Fruit fly (Drosophila melanogaster) whole organism, embryonic: ENCODE results near the gene cav.

Experiments used
- CG10267 ChIP-seq: fragments of 200-800 bp; sonication (Bioruptor generic); optimal IDR thresholded peaks from 2 replicates; lab custom pipeline; 2018; ENCODE audit warnings: missing biosample characterization, mild to moderate bottlenecking, missing genetic modification characterization, moderate library complexity
- CG12659 ChIP-seq: fragments of 200-800 bp; sonication (Bioruptor generic); optimal IDR thresholded peaks from 3 replicates; lab custom pipeline; 2017; ENCODE audit warnings: mild to moderate bottlenecking, missing biosample characterization, missing genetic modification reagents, missing genetic modification characterization
- CG12769 ChIP-seq: fragments of 200-800 bp; sonication (Bioruptor generic); optimal IDR thresholded peaks from 2 replicates; lab custom pipeline; 2019; ENCODE audit warnings: missing biosample characterization, mild to moderate bottlenecking, missing genetic modification characterization, moderate library complexity
- CG13123 ChIP-seq: fragments of 200-800 bp; sonication (Bioruptor generic); optimal IDR thresholded peaks from 2 replicates; lab custom pipeline; 2016; ENCODE audit warnings: missing biosample characterization, missing genetic modification characterization
- CG15269 ChIP-seq: fragments of 200-800 bp; sonication (Bioruptor generic); optimal IDR thresholded peaks from 2 replicates; lab custom pipeline; 2018; ENCODE audit warnings: missing biosample characterization, mild to moderate bottlenecking, missing genetic modification characterization, moderate library complexity
- CG1529 ChIP-seq: fragments of 200-800 bp; sonication (Bioruptor generic); optimal IDR thresholded peaks from 3 replicates; lab custom pipeline; 2018; ENCODE audit warnings: missing biosample characterization, missing genetic modification characterization
- CG15601 ChIP-seq: fragments of 200-800 bp; sonication (Bioruptor generic); optimal IDR thresholded peaks from 3 replicates; lab custom pipeline; 2019; ENCODE audit warnings: missing biosample characterization, mild to moderate bottlenecking, missing genetic modification characterization, moderate library complexity
- CG1603 ChIP-seq: fragments of 200-800 bp; sonication (Bioruptor generic); optimal IDR thresholded peaks from 2 replicates; lab custom pipeline; 2019; ENCODE audit warnings: missing biosample characterization, mild to moderate bottlenecking, missing genetic modification characterization, moderate library complexity
- CG1792 ChIP-seq: fragments of 200-800 bp; sonication (Bioruptor generic); optimal IDR thresholded peaks from 2 replicates; lab custom pipeline; 2016; ENCODE audit warnings: missing biosample characterization, missing genetic modification characterization
- CG2712 ChIP-seq: fragments of 200-800 bp; optimal IDR thresholded peaks from 3 replicates; lab custom pipeline; 2019; ENCODE audit warnings: missing biosample characterization, mild to moderate bottlenecking, missing genetic modification characterization, moderate library complexity
- CG3407 ChIP-seq: fragments of 200-800 bp; sonication (Bioruptor generic); optimal IDR thresholded peaks from 2 replicates; lab custom pipeline; 2018; ENCODE audit warnings: missing biosample characterization, mild to moderate bottlenecking, missing genetic modification characterization
- CG43689 ChIP-seq: fragments of 200-800 bp; sonication (Bioruptor generic); IDR thresholded peaks from 2 replicates; pipeline ENCODE4 v1.3.6; 2022; ENCODE audit warnings: missing biosample characterization, missing genetic modification characterization
- CG6175 ChIP-seq: fragments of 200-800 bp; sonication (Bioruptor generic); IDR thresholded peaks from 3 replicates; pipeline ENCODE4 v1.3.6; 2022; ENCODE audit warnings: missing biosample characterization, missing genetic modification characterization
- CG6689 ChIP-seq: fragments of 200-800 bp; sonication (Bioruptor generic); IDR thresholded peaks from 2 replicates; pipeline ENCODE4 v1.3.6; 2022; ENCODE audit warnings: missing biosample characterization, missing genetic modification characterization
- CG7556 ChIP-seq: fragments of 200-800 bp; sonication (Bioruptor generic); optimal IDR thresholded peaks from 2 replicates; lab custom pipeline; 2017; ENCODE audit warnings: missing biosample characterization, mild to moderate bottlenecking, missing genetic modification characterization
- CG8924 ChIP-seq: fragments of 200-800 bp; optimal IDR thresholded peaks from 3 replicates; lab custom pipeline; 2019; ENCODE audit warnings: missing biosample characterization, mild to moderate bottlenecking, missing genetic modification characterization, moderate library complexity
- CG9727 ChIP-seq: fragments of 200-800 bp; sonication (Bioruptor generic); optimal IDR thresholded peaks from 3 replicates; lab custom pipeline; 2017; ENCODE audit warnings: missing biosample characterization, mild to moderate bottlenecking, missing genetic modification characterization
- Camta ChIP-seq: fragments of 200-800 bp; sonication (Bioruptor generic); optimal IDR thresholded peaks from 2 replicates; lab custom pipeline; 2016; ENCODE audit warnings: missing biosample characterization, missing genetic modification characterization
- CoRest ChIP-seq: fragments of 200-800 bp; sonication (Bioruptor generic); optimal IDR thresholded peaks from 3 replicates; lab custom pipeline; 2018; ENCODE audit warnings: missing biosample characterization, mild to moderate bottlenecking, missing genetic modification characterization, moderate library complexity
- Deaf1 ChIP-seq: fragments of 200-800 bp; optimal IDR thresholded peaks from 3 replicates; lab custom pipeline; 2019; ENCODE audit warnings: missing biosample characterization, mild to moderate bottlenecking, missing genetic modification characterization, moderate library complexity
- HLH54F ChIP-seq: fragments of 200-800 bp; sonication (Bioruptor generic); optimal IDR thresholded peaks from 3 replicates; lab custom pipeline; 2016; ENCODE audit warnings: missing biosample characterization, missing genetic modification characterization
- Hr51 ChIP-seq, 2 experiments: fragments of 200-800 bp; sonication (Bioruptor generic); optimal IDR thresholded peaks; 2 replicates in 1 of 2; 3 replicates in 1 of 2; lab custom pipeline; 2016 to 2018; ENCODE audit warnings: missing biosample characterization in 2 of 2, missing genetic modification characterization in 2 of 2, mild to moderate bottlenecking in 1 of 2, moderate library complexity in 1 of 2
- Hr78 ChIP-seq, 2 experiments: fragments of 200-800 bp in 1 of 2; fragments of >200 bp in 1 of 2; sonication (Bioruptor generic) in 1 of 2; optimal IDR thresholded peaks; 2 replicates each; lab custom pipeline; 2017 to 2019; ENCODE audit warnings: missing biosample characterization in 2 of 2, missing genetic modification characterization in 2 of 2, mild to moderate bottlenecking in 1 of 2, moderate library complexity in 1 of 2
- Meics ChIP-seq: fragments of 200-800 bp; sonication (Bioruptor generic); optimal IDR thresholded peaks from 2 replicates; lab custom pipeline; 2017; ENCODE audit warnings: missing biosample characterization, mild to moderate bottlenecking, missing genetic modification characterization
- Myb ChIP-seq: fragments of 200-800 bp; sonication (Bioruptor generic); optimal IDR thresholded peaks from 2 replicates; lab custom pipeline; 2016; ENCODE audit warnings: missing biosample characterization, missing genetic modification characterization
- Sox102F ChIP-seq: fragments of 200-800 bp; sonication (Bioruptor generic); optimal IDR thresholded peaks from 2 replicates; lab custom pipeline; 2018; ENCODE audit warnings: missing biosample characterization, mild to moderate bottlenecking, missing genetic modification characterization, moderate library complexity
- YL-1 ChIP-seq: fragments of 200-800 bp; sonication (Bioruptor generic); optimal IDR thresholded peaks from 3 replicates; lab custom pipeline; 2017; ENCODE audit warnings: missing biosample characterization, mild to moderate bottlenecking, missing genetic modification characterization
- ase ChIP-seq: fragments of 200-800 bp; sonication (Bioruptor generic); IDR thresholded peaks from 3 replicates; pipeline ENCODE4 v1.3.6; 2022; ENCODE audit warnings: missing biosample characterization, missing genetic modification characterization
- bigmax ChIP-seq: fragments of 200-800 bp; sonication (Bioruptor generic); optimal IDR thresholded peaks from 2 replicates; lab custom pipeline; 2018; ENCODE audit warnings: missing biosample characterization, mild to moderate bottlenecking, missing genetic modification characterization
- bowl ChIP-seq: fragments of 200-800 bp; sonication (Bioruptor generic); IDR thresholded peaks from 2 replicates; pipeline ENCODE4 v1.3.6; 2022; ENCODE audit warnings: missing biosample characterization, missing genetic modification characterization
- cas ChIP-seq: fragments of 200-800 bp; sonication (Bioruptor generic); IDR thresholded peaks from 2 replicates; pipeline ENCODE4 v1.3.6; 2022; ENCODE audit warnings: missing biosample characterization, missing genetic modification characterization
- chinmo ChIP-seq: fragments of 200-800 bp; sonication (Bioruptor generic); IDR thresholded peaks from 4 replicates; pipeline ENCODE4 v1.3.6; 2022; ENCODE audit warnings: missing biosample characterization, missing genetic modification characterization; ENCODE audit not compliant: partially characterized antibody
- corto ChIP-seq: fragments of 200-800 bp; sonication (Bioruptor generic); optimal IDR thresholded peaks from 2 replicates; lab custom pipeline; 2016; ENCODE audit warnings: missing biosample characterization, mild to moderate bottlenecking, missing genetic modification characterization, moderate library complexity
- crol ChIP-seq: fragments of 200-800 bp; sonication (Bioruptor generic); IDR thresholded peaks from 2 replicates; pipeline ENCODE4 v1.3.6; 2022; ENCODE audit warnings: missing biosample characterization, missing genetic modification characterization
- dmrt99B ChIP-seq: fragments of 200-800 bp; sonication (Bioruptor generic); optimal IDR thresholded peaks from 2 replicates; lab custom pipeline; 2018; ENCODE audit warnings: missing biosample characterization, mild to moderate bottlenecking, missing genetic modification characterization, moderate library complexity
- dysf ChIP-seq: fragments of 200-800 bp; sonication (Bioruptor generic); IDR thresholded peaks from 3 replicates; pipeline ENCODE4 v1.3.6; 2022; ENCODE audit warnings: missing biosample characterization, missing genetic modification characterization
- hth ChIP-seq: fragments of >200 bp; optimal IDR thresholded peaks from 2 replicates; lab custom pipeline; 2017; ENCODE audit warnings: inconsistent platforms
- jing ChIP-seq: fragments of 200-800 bp; sonication (Bioruptor generic); optimal IDR thresholded peaks from 2 replicates; lab custom pipeline; 2018; ENCODE audit warnings: missing biosample characterization, mild to moderate bottlenecking, missing genetic modification characterization
- lilli ChIP-seq: fragments of 200-800 bp; sonication (Bioruptor generic); optimal IDR thresholded peaks from 3 replicates; lab custom pipeline; 2016; ENCODE audit warnings: missing biosample characterization, missing genetic modification characterization
- luna ChIP-seq: fragments of 200-800 bp; sonication (Bioruptor generic); optimal IDR thresholded peaks from 2 replicates; lab custom pipeline; 2016; ENCODE audit warnings: missing biosample characterization, missing genetic modification characterization
- nmo ChIP-seq: fragments of 200-800 bp; sonication (Bioruptor generic); optimal IDR thresholded peaks from 2 replicates; lab custom pipeline; 2018; ENCODE audit warnings: missing biosample characterization, mild to moderate bottlenecking, missing genetic modification characterization, moderate library complexity
- otp ChIP-seq: fragments of 200-800 bp; sonication (Bioruptor generic); IDR thresholded peaks from 3 replicates; pipeline ENCODE4, ENCODE4 v1.3.6; 2022; ENCODE audit warnings: missing biosample characterization, missing genetic modification characterization
- phol ChIP-seq: fragments of 200-800 bp; sonication (Bioruptor generic); optimal IDR thresholded peaks from 3 replicates; lab custom pipeline; 2018; ENCODE audit warnings: missing biosample characterization, mild to moderate bottlenecking, missing genetic modification characterization, moderate library complexity
- shn ChIP-seq: fragments of 200-800 bp; sonication (Bioruptor generic); optimal IDR thresholded peaks from 3 replicates; lab custom pipeline; 2016; ENCODE audit warnings: missing biosample characterization, missing genetic modification characterization
- ssp ChIP-seq: fragments of 200-800 bp; sonication (Bioruptor generic); IDR thresholded peaks from 2 replicates; pipeline ENCODE4 v1.3.6; 2022; ENCODE audit warnings: missing biosample characterization, missing genetic modification characterization
- tgo ChIP-seq: fragments of 200-800 bp; sonication (Bioruptor generic); IDR thresholded peaks from 3 replicates; pipeline ENCODE4 v1.3.6; 2022; ENCODE audit warnings: missing biosample characterization, missing genetic modification characterization
- tup ChIP-seq: fragments of 200-800 bp; sonication (Bioruptor generic); optimal IDR thresholded peaks from 2 replicates; lab custom pipeline; 2016; ENCODE audit warnings: missing biosample characterization, mild to moderate bottlenecking, missing genetic modification characterization, moderate library complexity
- zfh2 ChIP-seq: fragments of 200-800 bp; sonication (Bioruptor generic); optimal IDR thresholded peaks from 2 replicates; lab custom pipeline; 2016; ENCODE audit warnings: missing biosample characterization, missing genetic modification characterization

Gene cav

DNA sequence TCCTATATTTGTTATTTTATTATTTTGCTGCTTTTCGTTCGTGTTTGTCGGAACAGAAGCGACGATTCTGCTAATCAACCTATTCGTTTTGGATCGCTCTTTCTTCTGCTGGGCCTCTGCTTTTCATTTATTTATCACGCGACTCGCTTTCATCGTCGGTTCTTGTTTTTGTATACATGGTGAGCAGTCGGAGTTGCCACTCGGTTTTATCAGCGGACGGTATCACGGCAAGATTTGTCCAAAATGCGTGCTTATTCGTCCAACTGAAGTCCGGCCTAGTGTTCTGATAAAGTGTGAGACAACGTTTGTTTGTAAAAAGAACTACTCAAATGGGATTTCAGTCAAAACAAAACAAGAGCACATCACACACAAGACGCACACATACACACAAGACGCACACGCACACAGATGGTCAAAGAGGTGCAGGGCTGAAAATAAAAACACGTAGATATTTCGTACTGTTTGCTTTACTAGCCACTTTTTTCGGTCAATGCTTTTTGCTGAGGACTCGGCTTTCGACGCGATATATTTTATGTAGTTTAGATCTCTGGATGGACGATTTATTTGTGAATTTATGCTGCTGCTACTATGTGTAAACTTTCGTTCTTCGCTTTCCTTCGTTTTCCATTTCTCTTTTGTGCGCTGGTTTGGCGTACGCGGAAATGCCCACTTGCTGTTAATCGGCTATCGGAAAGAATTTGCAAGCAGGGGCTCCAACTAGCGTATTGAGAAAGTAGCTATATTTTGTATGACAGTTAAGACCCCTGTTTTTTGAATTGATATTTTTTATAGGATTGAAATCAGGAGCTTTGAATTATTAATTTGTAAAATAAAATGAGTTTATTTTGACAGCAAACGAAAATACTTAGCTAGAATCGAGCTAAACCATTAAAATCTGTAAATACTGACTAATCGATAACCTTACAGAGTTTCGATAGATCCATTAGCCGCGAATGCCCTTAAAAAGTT, 715 bp downstream of the cav start, which contains the start of gene twin (continued):
- TF ChIP-seq crol (GFP tag; lab: Robert Waterston, UW): no peak
- peak; percentile 75 for TF ChIP-seq nmo (GFP tag; lab: Kevin White, UChicago)
- no peak for TF ChIP-seq ase
- no peak for TF ChIP-seq cas
- TF ChIP-seq jing (GFP tag; lab: Kevin White, UChicago): no peak
- TF ChIP-seq CG7556: peak; percentile 18
- TF ChIP-seq luna (GFP tag; lab: Kevin White, UChicago): peak; percentile 23
- peak; percentile 51 for TF ChIP-seq Meics (GFP tag; lab: Kevin White, UChicago)
- TF ChIP-seq CG6689: peak; percentile 53
- TF ChIP-seq lilli (GFP tag; lab: Kevin White, UChicago): peak; percentile 86
- TF ChIP-seq tgo (GFP tag; lab: Robert Waterston, UW): peak; percentile 15; the same call in 1 of the 3 replicates
- peak; percentile 57 for TF ChIP-seq CG8924
- TF ChIP-seq CoRest (tag; lab: Kevin White, UChicago): peak; percentile 72
- TF ChIP-seq bigmax: no peak
- TF ChIP-seq CG1603 (tag; lab: Kevin White, UChicago): peak; percentile 4
- TF ChIP-seq Deaf1 (tag; lab: Kevin White, UChicago): peak; percentile 27
- no peak for TF ChIP-seq Hr78 (GFP tag; optimal IDR thresholded peaks at IDR 0.05; lab: Kevin White, UChicago)
- TF ChIP-seq dmrt99B (tag; lab: Kevin White, UChicago): no peak
- no peak for TF ChIP-seq tup
- TF ChIP-seq CG15601 (tag; lab: Kevin White, UChicago): peak; percentile 46
- TF ChIP-seq CG15269: peak; percentile 61
- TF ChIP-seq Myb (GFP tag; lab: Kevin White, UChicago): peak; percentile 60
- TF ChIP-seq shn (GFP tag; lab: Kevin White, UChicago): peak; percentile 50
- peak; percentile 58 for TF ChIP-seq Camta
- TF ChIP-seq CG10267 (tag; lab: Kevin White, UChicago): peak; percentile 50
- TF ChIP-seq YL-1 (GFP tag; lab: Kevin White, UChicago): peak; percentile 69
- no peak for TF ChIP-seq CG1529 (GFP tag; lab: Kevin White, UChicago)
- TF ChIP-seq dysf (GFP tag; lab: Robert Waterston, UW): peak; percentile 10; the same call in 2 of the 3 replicates
- TF ChIP-seq CG12659 (GFP tag; lab: Kevin White, UChicago): peak; percentile 73
- TF ChIP-seq corto (GFP tag; lab: Kevin White, UChicago): no peak
- peak; percentile 35; the same call in 1 of the 2 replicates for TF ChIP-seq ssp
- TF ChIP-seq CG13123 (GFP tag; lab: Kevin White, UChicago): no peak
- TF ChIP-seq HLH54F (GFP tag; lab: Kevin White, UChicago): peak; percentile 76
- peak; percentile 42; the same call in 1 of the 4 replicates for TF ChIP-seq chinmo
- peak; percentile 69 for TF ChIP-seq phol (tag; lab: Kevin White, UChicago)
- no peak for TF ChIP-seq CG43689 (GFP tag; lab: Robert Waterston, UW)
- peak; percentile 60 for TF ChIP-seq CG2712 (tag; lab: Kevin White, UChicago)
- TF ChIP-seq Sox102F: no peak
- peak in 1 of 2 experiments; percentile 80 for TF ChIP-seq Hr51 (GFP tag; optimal IDR thresholded peaks at IDR 0.05; lab: Kevin White, UChicago)
- no peak for TF ChIP-seq CG3407 (GFP tag; lab: Kevin White, UChicago)
- TF ChIP-seq hth: no peak
- peak; percentile 63; the same call in 2 of the 3 replicates for TF ChIP-seq otp
- no peak for TF ChIP-seq CG6175 (GFP tag; lab: Robert Waterston, UW)
- TF ChIP-seq bowl (GFP tag; lab: Robert Waterston, UW): no peak
- TF ChIP-seq CG1792 (GFP tag; lab: Kevin White, UChicago): peak; percentile 24
- TF ChIP-seq CG12769 (tag; lab: Kevin White, UChicago): no peak
- TF ChIP-seq CG9727: peak; percentile 34
- TF ChIP-seq zfh2: peak; percentile 72
